Worm (Caenorhabditis elegans): Measurements from ENCODE around the gene Y58A7A.4.

- TF ChIP-seq him-1 (tag; optimal IDR thresholded peaks at IDR 0.05) (no peak), W03F9.2 (tag; optimal IDR thresholded peaks at IDR 0.05) (no peak), dao-5 (tag; optimal IDR thresholded peaks at IDR 0.05) (no peak)
Observed at ce11 chrV:5035058-5035457, 49.7 kb downstream of the Y58A7A.4 start, which contains the start of gene K11D12.6.
